Fruit fly (Drosophila melanogaster) Kc167 (cell line): Measurements from ENCODE around the gene Desi.

Source experiments
- Myc ChIP-seq: fragments of >200 bp; optimal IDR thresholded peaks from 2 replicates; lab custom pipeline; 2017; ENCODE audit warnings: missing external identifiers
- Sin3A ChIP-seq: fragments of >200 bp; optimal IDR thresholded peaks from 2 replicates; lab custom pipeline; 2018; ENCODE audit warnings: missing external identifiers
- h ChIP-seq: fragments of >200 bp; optimal IDR thresholded peaks from 3 replicates; lab custom pipeline; 2018; ENCODE audit warnings: missing external identifiers
- insv ChIP-seq: fragments of >200 bp; optimal IDR thresholded peaks from 3 replicates; lab custom pipeline; 2018; ENCODE audit warnings: missing external identifiers
- ttk ChIP-seq: sonication (Bioruptor generic); optimal IDR thresholded peaks from 2 replicates; lab custom pipeline; 2017; ENCODE audit warnings: missing external identifiers

DNA sequence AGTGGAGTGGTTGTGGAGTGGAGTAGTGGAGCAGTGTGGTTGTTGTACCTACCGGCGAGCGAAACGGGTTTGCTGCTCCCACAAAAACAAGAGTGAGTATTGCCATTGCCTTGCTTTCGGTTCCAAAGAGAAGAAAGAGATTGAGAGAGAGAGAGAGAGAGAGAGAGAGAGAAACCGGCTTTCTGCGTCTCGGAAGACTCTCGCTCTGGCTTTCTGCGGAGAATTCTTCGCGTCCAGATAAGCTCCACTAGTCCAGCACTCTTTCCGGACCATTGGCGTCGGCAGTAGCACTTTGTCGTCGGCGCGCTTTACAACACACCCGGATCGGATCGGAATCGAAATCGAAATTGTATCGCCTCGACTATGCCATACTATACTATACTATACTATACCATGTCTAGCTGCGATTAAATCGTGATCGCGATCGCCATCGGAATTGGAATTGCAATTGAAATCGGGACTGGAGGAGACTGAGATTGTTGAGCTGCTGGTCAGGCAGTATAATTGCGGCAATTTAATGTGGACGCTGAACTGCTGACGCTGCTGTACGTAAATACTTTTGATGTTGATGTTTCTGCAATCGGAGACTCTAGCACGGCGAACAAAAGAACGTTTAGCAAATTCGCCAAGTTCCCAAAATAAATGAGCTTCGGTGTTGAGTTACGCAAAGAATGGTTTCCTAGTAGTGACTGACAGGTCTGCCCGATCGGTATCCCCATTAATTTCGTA, 47.6 kb downstream of the Desi start, which contains the start of gene Cad86C:
- TF ChIP-seq ttk, result no peak
- no peak for TF ChIP-seq Myc (lab: Kevin White, UChicago)
- TF ChIP-seq Sin3A (lab: Kevin White, UChicago), result no peak
- TF ChIP-seq h, result no peak
- TF ChIP-seq insv, result no peak
